Worm (Caenorhabditis elegans) whole organism, mixed stage, embryonic: ENCODE data around the gene nadk-2.

Source experiments
- elt-3 ChIP-seq: fragments of 150-350 bp; optimal IDR thresholded peaks from 2 replicates; lab custom pipeline; 2014; ENCODE audit warnings: missing biosample characterization, missing genetic modification characterization
- lsy-2 ChIP-seq: fragments of 150-350 bp; optimal IDR thresholded peaks from 2 replicates; lab custom pipeline; 2014; ENCODE audit warnings: missing biosample characterization, missing genetic modification characterization
- nhr-12 ChIP-seq: fragments of 150-350 bp; optimal IDR thresholded peaks from 2 replicates; lab custom pipeline; 2014; ENCODE audit warnings: missing biosample characterization, missing genetic modification characterization
- pha-4 ChIP-seq: fragments of 150-350 bp; optimal IDR thresholded peaks from 2 replicates; lab custom pipeline; 2018; ENCODE audit warnings: missing biosample characterization, missing genetic modification reagents, missing genetic modification characterization
- snpc-4 ChIP-seq: fragments of 150-350 bp; optimal IDR thresholded peaks from 2 replicates; lab custom pipeline; 2014; ENCODE audit warnings: missing biosample characterization, missing genetic modification characterization
- unc-62 ChIP-seq: fragments of 150-350 bp; optimal IDR thresholded peaks from 2 replicates; lab custom pipeline; 2014; ENCODE audit warnings: missing biosample characterization, missing genetic modification reagents, missing genetic modification characterization

ce11 chrII:12067451-12068076 is 18.2 kb downstream of the nadk-2 start, which contains the start of gene Y17G7B.22:
- TF ChIP-seq nhr-12 (tag; lab: Kevin White, UChicago) (no peak), unc-62 (GFP tag; lab: Kevin White, UChicago) (no peak), pha-4 (no peak), snpc-4 (tag; lab: Kevin White, UChicago) (no peak), lsy-2 (tag; lab: Kevin White, UChicago) (no peak), elt-3 (tag; lab: Kevin White, UChicago) (no peak)
